Worm (Caenorhabditis elegans): ENCODE data around the gene elo-5.

ce11 chrIV:5381334-5381733 lies 4.4 kb upstream of the elo-5 start, which contains the start of gene F41H10.2:
- TF ChIP-seq ama-1 (optimal IDR thresholded peaks at IDR 0.05) (no peak), sea-1 (GFP tag; conservative IDR thresholded peaks at IDR 0.05) (no peak), ceh-13 (GFP tag; optimal IDR thresholded peaks at IDR 0.05) (no peak), flt-1 (GFP tag; IDR thresholded peaks at IDR 0.05) (no peak), scrt-1 (GFP tag; IDR thresholded peaks at IDR 0.05) (no peak)
